Fruit fly (Drosophila melanogaster): Measurements from ENCODE around the gene sas.

Gene sas

DNA sequence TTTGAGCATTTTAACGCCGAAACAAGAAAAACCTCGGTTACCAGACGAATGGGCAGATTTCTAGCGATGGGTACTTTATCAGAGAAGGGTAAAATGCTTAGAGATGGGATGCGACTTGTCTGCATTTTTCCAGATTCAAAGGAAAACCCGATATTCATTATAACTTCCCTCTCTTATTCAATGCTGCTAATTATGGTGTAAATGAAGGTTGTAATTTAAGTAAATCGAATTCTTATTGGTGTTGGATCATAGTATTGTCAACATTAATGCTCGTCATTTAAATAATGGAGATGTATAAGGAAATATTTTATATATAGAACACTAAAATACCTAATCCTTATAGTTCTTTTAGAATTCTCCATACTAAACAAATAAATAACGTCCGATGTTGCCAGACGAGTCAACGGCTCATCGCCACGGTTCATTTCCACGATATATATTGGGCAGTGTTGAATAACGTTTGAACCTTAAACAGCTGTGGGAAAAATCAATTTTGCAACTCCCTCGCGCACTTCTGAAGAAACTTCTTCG is 38.4 kb upstream of the sas start, which contains the start of the genes Alh and CG10098 (continued):
- TF ChIP-seq fd3F (GFP tag; optimal IDR thresholded peaks at IDR 0.05): peak; percentile 77
- TF ChIP-seq salm (tag; optimal IDR thresholded peaks at IDR 0.05): no peak
- peak in 1 of 2 experiments; percentile 44 for TF ChIP-seq Eip74EF (GFP tag; optimal IDR thresholded peaks at IDR 0.05)
- peak; percentile 71 for TF ChIP-seq CG13287 (GFP tag; IDR thresholded peaks at IDR 0.05; ENCODE audit: partially characterized antibody)
- TF ChIP-seq ranshi (GFP tag; IDR thresholded peaks at IDR 0.05): peak; percentile 81; the same call in 1 of the 2 replicates
- peak; percentile 59 for TF ChIP-seq CG3995 (GFP tag; optimal IDR thresholded peaks at IDR 0.05)
- TF ChIP-seq dm (GFP tag; optimal IDR thresholded peaks at IDR 0.05): peak; percentile 75
- TF ChIP-seq CG9932 (GFP tag; IDR thresholded peaks at IDR 0.05): peak; percentile 94
- TF ChIP-seq CG16863 (GFP tag; optimal IDR thresholded peaks at IDR 0.05): peak; percentile 78
- peak; percentile 36; the same call in 1 of the 3 replicates for TF ChIP-seq CG6175 (GFP tag; IDR thresholded peaks at IDR 0.05)
- TF ChIP-seq gsb-n (tag; optimal IDR thresholded peaks at IDR 0.05): peak; percentile 57
- 0 out of 2 replicates have a peak, but pooled peaks have one; percentile 12 for TF ChIP-seq wor (GFP tag; IDR thresholded peaks at IDR 0.05)
- TF ChIP-seq Fer1 (GFP tag; optimal IDR thresholded peaks at IDR 0.05): peak; percentile 45
- TF ChIP-seq CG17912 (GFP tag; optimal IDR thresholded peaks at IDR 0.05): peak; percentile 15
- no peak for TF ChIP-seq CG1832 (GFP tag; optimal IDR thresholded peaks at IDR 0.05)
- TF ChIP-seq pita (GFP tag; optimal IDR thresholded peaks at IDR 0.05): peak; percentile 41
- TF ChIP-seq unpg (GFP tag; optimal IDR thresholded peaks at IDR 0.05): peak; percentile 68
- TF ChIP-seq CG15514 (GFP tag; optimal IDR thresholded peaks at IDR 0.05): peak; percentile 82
- TF ChIP-seq bowl (GFP tag; IDR thresholded peaks at IDR 0.05): no peak
- TF ChIP-seq CG10366 (GFP tag; IDR thresholded peaks at IDR 0.05): peak; percentile 83
- TF ChIP-seq CG1603 (tag; optimal IDR thresholded peaks at IDR 0.05): peak; percentile 55
- TF ChIP-seq caup (GFP tag; optimal IDR thresholded peaks at IDR 0.05; ENCODE audit: severe bottlenecking): peak; percentile 44
- peak; percentile 50 for TF ChIP-seq CG16779 (GFP tag; IDR thresholded peaks at IDR 0.05)
- peak; percentile 91 for TF ChIP-seq Antp (GFP tag; optimal IDR thresholded peaks at IDR 0.05)
- peak; percentile 34 for TF ChIP-seq ATbp (GFP tag; optimal IDR thresholded peaks at IDR 0.05)
- peak; percentile 78 for TF ChIP-seq CG12769 (tag; optimal IDR thresholded peaks at IDR 0.05)
- TF ChIP-seq CG8924 (tag; optimal IDR thresholded peaks at IDR 0.05): peak; percentile 77
- peak; percentile 74 for TF ChIP-seq Bteb2 (GFP tag; optimal IDR thresholded peaks at IDR 0.05)
- TF ChIP-seq MESR4 (GFP tag; optimal IDR thresholded peaks at IDR 0.05): no peak
- TF ChIP-seq CG13296 (GFP tag; optimal IDR thresholded peaks at IDR 0.05): peak; percentile 43
- TF ChIP-seq lola (GFP tag; optimal IDR thresholded peaks at IDR 0.05): peak in 1 of 3 experiments; percentile 87
- TF ChIP-seq zfh1 (GFP tag; IDR thresholded peaks at IDR 0.05): peak; percentile 66; the same call in 1 of the 3 replicates
- TF ChIP-seq HLHmδ (GFP tag; optimal IDR thresholded peaks at IDR 0.05): no peak
- no peak for TF ChIP-seq usp (GFP tag; optimal IDR thresholded peaks at IDR 0.05)
- TF ChIP-seq CG16813 (GFP tag; IDR thresholded peaks at IDR 0.05; ENCODE audit: partially characterized antibody): peak; percentile 82
- peak; percentile 64 for TF ChIP-seq CG10431 (GFP tag; optimal IDR thresholded peaks at IDR 0.05)
- peak; percentile 47 for TF ChIP-seq btn (GFP tag; optimal IDR thresholded peaks at IDR 0.05)
- TF ChIP-seq CG12744 (GFP tag; optimal IDR thresholded peaks at IDR 0.05): peak; percentile 66
- TF ChIP-seq ewg (GFP tag; optimal IDR thresholded peaks at IDR 0.05): peak; percentile 51
- TF ChIP-seq CG8478 (optimal IDR thresholded peaks at IDR 0.05): peak; percentile 80
- peak; percentile 34 for TF ChIP-seq Nf-YB (GFP tag; optimal IDR thresholded peaks at IDR 0.05)
- peak; percentile 74 for TF ChIP-seq CG1233 (GFP tag; optimal IDR thresholded peaks at IDR 0.05)
- peak; percentile 40 for TF ChIP-seq stwl (tag; optimal IDR thresholded peaks at IDR 0.05)
- peak; percentile 79 for TF ChIP-seq lab (GFP tag; optimal IDR thresholded peaks at IDR 0.05)
- TF ChIP-seq CG3407 (GFP tag; optimal IDR thresholded peaks at IDR 0.05): peak; percentile 59
- no peak for TF ChIP-seq CG11695 (GFP tag; IDR thresholded peaks at IDR 0.05)
- peak; percentile 89 for TF ChIP-seq pho (GFP tag; optimal IDR thresholded peaks at IDR 0.05)
- TF ChIP-seq eve (GFP tag; optimal IDR thresholded peaks at IDR 0.05): no peak
- TF ChIP-seq Lhr (GFP tag; optimal IDR thresholded peaks at IDR 0.05): peak; percentile 88

All from whole organism, embryonic.